Worm (Caenorhabditis elegans) whole organism, young adult: ENCODE results near the gene hizr-1.

Experiments
- C06A6.2 ChIP-seq: fragments of 200-800 bp; sonication (Bioruptor generic); conservative IDR thresholded peaks from 2 replicates; pipeline ENCODE4 v1.3.6; 2022; ENCODE audit warnings: missing genetic modification characterization, missing compliant biosample characterization
- C17E4.6 ChIP-seq: fragments of 200-800 bp; sonication (Bioruptor generic); IDR thresholded peaks from 2 replicates; pipeline ENCODE4 v1.3.6; 2022; ENCODE audit warnings: missing genetic modification reagents, missing genetic modification characterization, missing compliant biosample characterization
- D2030.7 ChIP-seq: fragments of 200-800 bp; sonication (Bioruptor generic); IDR thresholded peaks from 2 replicates; pipeline ENCODE4 v1.3.6; 2022; ENCODE audit warnings: missing genetic modification reagents, missing genetic modification characterization, missing compliant biosample characterization
- F10E7.11 ChIP-seq: sonication (generic microtip); optimal IDR thresholded peaks from 2 replicates; lab custom pipeline; 2017; ENCODE audit warnings: mild to moderate bottlenecking, missing genetic modification characterization, moderate library complexity, missing compliant biosample characterization
- F33H1.4 ChIP-seq: fragments of 200-800 bp; sonication (Bioruptor generic); IDR thresholded peaks from 2 replicates; pipeline ENCODE4 v1.3.6; 2022; ENCODE audit warnings: missing genetic modification reagents, missing genetic modification characterization, missing compliant biosample characterization
- F57A8.1 ChIP-seq: fragments of 200-800 bp; sonication (Bioruptor generic); optimal IDR thresholded peaks from 2 replicates; lab custom pipeline; 2018; ENCODE audit warnings: mild to moderate bottlenecking, missing genetic modification characterization, moderate library complexity, missing compliant biosample characterization
- K11D2.4 ChIP-seq: fragments of 200-800 bp; sonication (Bioruptor generic); IDR thresholded peaks from 2 replicates; pipeline ENCODE4 v1.3.6; 2022; ENCODE audit warnings: missing genetic modification reagents, missing genetic modification characterization, missing compliant biosample characterization
- ZK185.1 ChIP-seq: sonication (generic microtip); optimal IDR thresholded peaks from 2 replicates; lab custom pipeline; 2016; ENCODE audit warnings: mild to moderate bottlenecking, missing genetic modification characterization, missing compliant biosample characterization; ENCODE audit not compliant: poor library complexity, severe bottlenecking
- akir-1 ChIP-seq: fragments of 200-800 bp; sonication (Bioruptor generic); optimal IDR thresholded peaks from 2 replicates; lab custom pipeline; 2018; ENCODE audit warnings: mild to moderate bottlenecking, missing genetic modification characterization, moderate library complexity, missing compliant biosample characterization
- ceh-58 ChIP-seq: fragments of 200-800 bp; sonication (Bioruptor generic); IDR thresholded peaks from 2 replicates; pipeline ENCODE4 v1.3.6; 2022; ENCODE audit warnings: missing genetic modification characterization, missing compliant biosample characterization
- ceh-79 ChIP-seq: sonication (generic microtip); optimal IDR thresholded peaks from 2 replicates; lab custom pipeline; 2017; ENCODE audit warnings: mild to moderate bottlenecking, missing genetic modification characterization, missing compliant biosample characterization
- egl-44 ChIP-seq: fragments of 200-800 bp; sonication (Bioruptor generic); IDR thresholded peaks from 2 replicates; pipeline ENCODE4 v1.3.6; 2022; ENCODE audit warnings: missing genetic modification reagents, missing genetic modification characterization, missing compliant biosample characterization
- hmg-20 ChIP-seq: fragments of 200-800 bp; sonication (Bioruptor generic); IDR thresholded peaks from 2 replicates; pipeline ENCODE4 v1.3.6; 2022; ENCODE audit warnings: missing genetic modification reagents, missing genetic modification characterization, missing compliant biosample characterization
- lin-26 ChIP-seq: fragments of 200-800 bp; sonication (Bioruptor generic); IDR thresholded peaks from 2 replicates; pipeline ENCODE4 v1.3.6; 2022; ENCODE audit warnings: missing genetic modification reagents, missing genetic modification characterization, missing compliant biosample characterization
- lsy-27 ChIP-seq: sonication (generic microtip); optimal IDR thresholded peaks from 2 replicates; lab custom pipeline; 2017; ENCODE audit warnings: missing genetic modification characterization, mild to moderate bottlenecking, missing compliant biosample characterization, antibody characterized with exemption, missing genotype, borderline replicate concordance; ENCODE audit not compliant: insufficient read depth
- madf-10 ChIP-seq: sonication (generic microtip); optimal IDR thresholded peaks from 2 replicates; lab custom pipeline; 2016; ENCODE audit warnings: mild to moderate bottlenecking, missing genetic modification characterization, missing compliant biosample characterization
- madf-6 ChIP-seq: fragments of 200-800 bp; sonication (Bioruptor generic); IDR thresholded peaks from 2 replicates; pipeline ENCODE4 v1.3.6; 2022; ENCODE audit warnings: missing genetic modification reagents, missing genetic modification characterization, missing compliant biosample characterization
- madf-8 ChIP-seq: fragments of 200-800 bp; sonication (Bioruptor generic); conservative IDR thresholded peaks from 2 replicates; pipeline ENCODE4 v1.3.6; 2022; ENCODE audit warnings: missing genetic modification reagents, missing genetic modification characterization, missing compliant biosample characterization
- nfyb-1 ChIP-seq: fragments of 200-800 bp; sonication (Bioruptor generic); IDR thresholded peaks from 2 replicates; pipeline ENCODE4 v1.3.6; 2022; ENCODE audit warnings: missing genetic modification reagents, missing genetic modification characterization, missing compliant biosample characterization
- nhr-80 ChIP-seq: sonication (generic microtip); optimal IDR thresholded peaks from 2 replicates; lab custom pipeline; 2016; ENCODE audit warnings: missing genetic modification characterization, missing compliant biosample characterization
- rpc-1 ChIP-seq, 2 experiments: fragments of 150-350 bp in 1 of 2; sonication (generic microtip) in 1 of 2; optimal IDR thresholded peaks; 2 replicates each; lab custom pipeline; 2014 to 2018; ENCODE audit warnings: missing biosample characterization in 1 of 2, missing genetic modification characterization in 1 of 2, missing genetic modification reagents in 1 of 2, missing genotype in 1 of 2
- snpc-1.3 ChIP-seq: sonication (generic microtip); optimal IDR thresholded peaks from 2 replicates; lab custom pipeline; 2017; ENCODE audit warnings: missing genetic modification characterization, mild to moderate bottlenecking, missing compliant biosample characterization, antibody characterized with exemption, moderate library complexity, missing genotype, missing genetic modification reagents; ENCODE audit not compliant: insufficient read depth
- snpc-4 ChIP-seq, 5 experiments: fragments of 150-350 bp in 1 of 5; sonication (generic microtip) in 4 of 5; optimal IDR thresholded peaks; 2 replicates each; lab custom pipeline; 2014 to 2018; ENCODE audit warnings: missing genetic modification characterization in 5 of 5, missing biosample characterization in 3 of 5, antibody characterized with exemption in 2 of 5, mild to moderate bottlenecking in 2 of 5, missing compliant biosample characterization in 2 of 5, missing genotype in 2 of 5, moderate library complexity in 2 of 5, missing genetic modification reagents in 1 of 5
- zfh-2 ChIP-seq: fragments of 200-800 bp; sonication (Bioruptor generic); conservative IDR thresholded peaks from 2 replicates; pipeline ENCODE4 v1.3.6; 2022; ENCODE audit warnings: missing genetic modification reagents, missing genetic modification characterization, missing compliant biosample characterization
- zim-3 ChIP-seq: sonication (generic microtip); optimal IDR thresholded peaks from 2 replicates; lab custom pipeline; 2017; ENCODE audit warnings: mild to moderate bottlenecking, missing genetic modification characterization, moderate library complexity, missing compliant biosample characterization
- ztf-18 ChIP-seq: sonication (generic microtip); optimal IDR thresholded peaks from 2 replicates; lab custom pipeline; 2016; ENCODE audit warnings: missing genotype, mild to moderate bottlenecking, missing genetic modification characterization, missing compliant biosample characterization
- ztf-22 ChIP-seq: fragments of 200-800 bp; sonication (Bioruptor generic); optimal IDR thresholded peaks from 2 replicates; lab custom pipeline; 2018; ENCODE audit warnings: mild to moderate bottlenecking, missing genetic modification characterization, moderate library complexity, missing compliant biosample characterization
- ztf-25 ChIP-seq: fragments of 200-800 bp; sonication (Bioruptor generic); IDR thresholded peaks from 2 replicates; pipeline ENCODE4 v1.3.6; 2022; ENCODE audit warnings: missing genetic modification reagents, missing genetic modification characterization, missing compliant biosample characterization

Gene hizr-1

DNA sequence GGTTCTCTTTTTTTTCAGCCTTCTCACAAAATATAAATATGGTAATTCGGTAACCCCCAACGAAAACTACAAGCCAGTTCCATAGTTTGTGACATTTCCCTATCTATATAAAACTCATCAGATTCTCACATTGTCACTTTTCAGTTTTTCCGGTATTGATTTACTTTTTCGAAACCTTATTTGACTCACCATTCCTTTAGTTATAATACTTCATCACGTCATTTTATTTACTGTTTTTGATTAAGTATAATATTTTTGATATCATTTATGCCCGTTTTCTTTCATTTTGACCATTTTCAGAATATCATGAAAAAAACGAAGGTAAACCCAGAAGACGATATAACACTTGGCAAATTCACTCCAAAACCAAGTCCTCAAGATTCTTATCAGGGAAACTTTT lies 33.8 kb downstream of the hizr-1 start, which contains the start of gene pgp-3 (continued):
- TF ChIP-seq madf-6 (GFP tag; lab: Robert Waterston, UW) = no peak
- no peak for TF ChIP-seq nfyb-1 (GFP tag; lab: Robert Waterston, UW)
- TF ChIP-seq madf-10 (tag; lab: Kevin White, UChicago) = no peak
- no peak for TF ChIP-seq lsy-27 (tag; lab: Kevin White, UChicago)

ce11 chrX:11355856-11356255 lies 37.8 kb downstream of the hizr-1 start:
- TF ChIP-seq C17E4.6 (no peak), nhr-80 (tag; lab: Kevin White, UChicago) (no peak), lin-26 (GFP tag; lab: Robert Waterston, UW) (no peak), ceh-79 (tag; lab: Kevin White, UChicago) (no peak), rpc-1 (optimal IDR thresholded peaks at IDR 0.05; lab: Kevin White, UChicago) (no peak), rpc-1 (tag; optimal IDR thresholded peaks at IDR 0.05; lab: Kevin White, UChicago) (no peak), F57A8.1 (GFP tag; lab: Kevin White, UChicago) (no peak), snpc-4 (GFP tag; optimal IDR thresholded peaks at IDR 0.05; lab: Kevin White, UChicago) (no peak), snpc-4 (tag; optimal IDR thresholded peaks at IDR 0.05; lab: Kevin White, UChicago) (no peak)

DNA sequence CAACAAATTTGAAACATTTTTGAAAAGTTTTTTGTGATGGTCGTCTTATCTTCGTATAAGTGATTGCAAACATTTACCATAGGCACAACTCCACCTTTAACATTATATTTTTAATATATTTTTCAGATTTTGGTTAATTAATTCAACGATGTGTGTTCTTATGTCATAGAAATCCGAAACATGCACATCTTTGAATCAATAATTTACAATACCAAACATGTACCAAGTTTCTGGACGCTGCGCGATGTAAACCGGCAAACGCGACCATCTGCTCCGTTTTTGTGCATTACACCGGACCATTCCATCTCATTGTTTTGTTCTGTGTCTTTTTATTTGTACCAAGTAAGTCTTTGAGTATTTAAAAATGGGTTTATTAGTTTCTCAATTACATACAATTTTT lies 39.4 kb downstream of the hizr-1 start, which contains the start of gene pgp-4:
Gene pgp-4 (plus strand): TSS at position 301 of the 400 bp plus-strand sequence.
- no peak for TF ChIP-seq snpc-1.3

DNA sequence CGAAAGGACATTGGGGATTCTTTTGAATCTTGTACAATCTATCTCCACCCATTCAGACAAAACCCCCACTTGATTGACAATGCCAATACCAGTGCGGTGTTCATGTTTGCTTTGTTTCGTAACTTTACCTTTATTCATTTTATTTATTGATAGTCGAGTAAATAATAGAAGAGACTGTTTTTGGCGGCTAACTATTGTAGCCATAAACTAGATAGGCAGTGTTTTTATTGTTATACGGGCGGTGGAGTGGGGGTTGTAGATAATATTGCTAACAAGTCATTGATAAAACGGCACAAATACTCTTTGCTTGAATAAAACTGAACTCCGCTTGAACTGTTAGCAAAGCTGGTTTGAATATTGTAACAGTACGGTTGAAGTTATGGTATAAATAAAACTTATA lies 46.8 kb downstream of the hizr-1 start:
- no peak for TF ChIP-seq F33H1.4 (GFP tag; lab: Robert Waterston, UW)
- TF ChIP-seq K11D2.4 (GFP tag; lab: Robert Waterston, UW) = no peak
- no peak for TF ChIP-seq ceh-58 (GFP tag; lab: Robert Waterston, UW)
- no peak for TF ChIP-seq ztf-25
- TF ChIP-seq zim-3 = no peak
- no peak for TF ChIP-seq hmg-20
- TF ChIP-seq egl-44 (GFP tag; lab: Robert Waterston, UW) = no peak
- TF ChIP-seq ztf-18 (tag; lab: Kevin White, UChicago) = no peak
- TF ChIP-seq madf-8 = no peak
- TF ChIP-seq D2030.7 (GFP tag; lab: Robert Waterston, UW) = no peak

DNA sequence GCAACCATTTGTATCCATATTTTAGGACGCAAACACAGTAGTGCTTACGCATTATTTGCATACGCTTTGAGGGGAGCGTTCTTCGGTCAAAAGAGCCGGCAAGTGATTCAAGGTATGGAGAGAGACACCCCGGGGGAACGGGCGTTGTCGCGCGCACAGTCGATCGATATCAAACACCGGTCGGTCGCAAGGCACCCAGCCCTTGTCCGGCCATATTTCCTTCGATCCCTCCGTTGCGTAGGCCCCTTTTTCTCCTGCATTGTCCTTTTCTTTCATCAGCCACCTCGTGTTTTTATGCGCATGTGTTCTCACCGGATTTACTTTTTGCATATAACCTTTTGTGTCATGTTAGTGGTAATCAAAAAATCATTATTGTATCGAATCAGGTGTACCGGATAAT lies 47.9 kb downstream of the hizr-1 start:
- TF ChIP-seq egl-44 (GFP tag; lab: Robert Waterston, UW) (0 out of 2 replicates have a peak, but pooled peaks have one; percentile 14), ztf-22 (GFP tag; lab: Kevin White, UChicago) (no peak), F10E7.11 (tag; lab: Kevin White, UChicago) (no peak), C06A6.2 (no peak), ZK185.1 (tag; lab: Kevin White, UChicago) (no peak), nfyb-1 (GFP tag; lab: Robert Waterston, UW) (no peak), zfh-2 (GFP tag; lab: Robert Waterston, UW) (peak; percentile 73)

- TF ChIP-seq akir-1 = no peak
- peak; percentile 32 for TF ChIP-seq nhr-80 (tag; lab: Kevin White, UChicago)
- TF ChIP-seq madf-10 (tag; lab: Kevin White, UChicago) = no peak
Observed at ce11 chrX:11367087-11367486, 49.0 kb downstream of the hizr-1 start.
